Fruit fly (Drosophila melanogaster) whole organism: ENCODE measurements around the gene CG8774.

Experiments
- CG8478 ChIP-seq: fragments of >200 bp; optimal IDR thresholded peaks from 2 replicates; lab custom pipeline; 2018; ENCODE audit warnings: inconsistent platforms
- Dll ChIP-seq: fragments of >200 bp; optimal IDR thresholded peaks from 2 replicates; lab custom pipeline; 2017
- EcR ChIP-seq, 2 experiments: fragments of >200 bp; optimal IDR thresholded peaks; 2 replicates each; lab custom pipeline; 2017; ENCODE audit warnings: missing biosample characterization in 2 of 2, missing genetic modification characterization in 2 of 2, missing genetic modification reagents in 2 of 2
- pan ChIP-seq: fragments of >200 bp; optimal IDR thresholded peaks from 2 replicates; lab custom pipeline; 2017
- psq ChIP-seq: fragments of >200 bp; optimal IDR thresholded peaks from 2 replicates; lab custom pipeline; 2017
- usp ChIP-seq: fragments of >200 bp; optimal IDR thresholded peaks from 2 replicates; lab custom pipeline; 2017; ENCODE audit warnings: missing biosample characterization, missing genetic modification characterization, mixed read lengths

CG8774 gene

DNA sequence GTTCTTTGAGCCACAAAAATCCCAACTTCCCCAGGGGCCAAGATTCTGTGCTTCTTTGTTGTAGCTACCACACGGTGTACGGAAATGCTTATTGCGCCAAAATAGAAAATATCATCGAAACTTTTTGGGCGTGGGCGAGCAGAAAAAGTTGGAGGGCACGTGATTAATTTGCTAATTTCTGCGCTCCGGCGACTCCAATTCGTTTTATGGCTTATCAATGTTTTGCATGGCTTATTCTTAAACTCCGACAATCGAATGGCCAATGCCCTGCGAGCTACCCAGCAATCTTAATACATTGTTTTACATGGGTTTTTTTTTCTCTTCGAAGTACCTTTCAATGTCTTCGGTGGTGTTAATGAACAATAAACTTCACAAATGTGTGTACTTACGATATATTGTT, 23.1 kb upstream of the CG8774 start:
- TF ChIP-seq psq (no peak), EcR (GFP tag; optimal IDR thresholded peaks at IDR 0.05; lab: Kevin White, UChicago) (no peak), CG8478 (lab: Kevin White, UChicago) (no peak), Dll (lab: Kevin White, UChicago) (no peak), usp (no peak), pan (lab: Kevin White, UChicago) (no peak)

dm6 chr3R:13279419-13279818, 19.1 kb upstream of the CG8774 start, which contains the start of gene CG8630:
Gene CG8630 (plus strand): TSS chr3R:13279721.
- no peak for TF ChIP-seq Dll (lab: Kevin White, UChicago)
- TF ChIP-seq usp = no peak
- no peak for TF ChIP-seq CG8478 (lab: Kevin White, UChicago)
- TF ChIP-seq psq = no peak
- TF ChIP-seq EcR (GFP tag; optimal IDR thresholded peaks at IDR 0.05; lab: Kevin White, UChicago) = no peak
- TF ChIP-seq pan (lab: Kevin White, UChicago) = no peak

DNA sequence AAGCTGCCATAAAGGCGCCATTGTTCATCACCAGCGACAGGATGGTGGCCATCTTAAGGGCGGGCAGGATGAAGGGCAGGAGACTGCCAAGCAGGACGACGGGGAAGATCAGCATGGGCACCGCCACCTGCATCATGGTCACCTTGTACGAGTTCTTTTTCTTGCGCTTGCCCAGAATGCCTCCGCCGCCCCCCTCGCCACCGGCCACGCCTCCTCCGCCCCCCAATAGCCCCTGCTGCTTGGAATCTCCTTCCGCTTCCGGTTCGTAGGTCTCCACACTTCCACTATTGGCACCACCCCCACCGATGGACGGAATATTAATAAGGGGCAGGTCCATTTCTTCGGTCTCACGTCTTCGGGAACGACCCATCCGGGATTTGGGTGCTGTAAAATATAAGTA, 13.5 kb upstream of the CG8774 start:
- no peak for TF ChIP-seq pan (lab: Kevin White, UChicago)
- no peak for TF ChIP-seq psq
- TF ChIP-seq EcR (GFP tag; optimal IDR thresholded peaks at IDR 0.05; lab: Kevin White, UChicago) = no peak
- TF ChIP-seq Dll (lab: Kevin White, UChicago) = no peak
- no peak for TF ChIP-seq usp
- TF ChIP-seq CG8478 (lab: Kevin White, UChicago) = no peak

DNA sequence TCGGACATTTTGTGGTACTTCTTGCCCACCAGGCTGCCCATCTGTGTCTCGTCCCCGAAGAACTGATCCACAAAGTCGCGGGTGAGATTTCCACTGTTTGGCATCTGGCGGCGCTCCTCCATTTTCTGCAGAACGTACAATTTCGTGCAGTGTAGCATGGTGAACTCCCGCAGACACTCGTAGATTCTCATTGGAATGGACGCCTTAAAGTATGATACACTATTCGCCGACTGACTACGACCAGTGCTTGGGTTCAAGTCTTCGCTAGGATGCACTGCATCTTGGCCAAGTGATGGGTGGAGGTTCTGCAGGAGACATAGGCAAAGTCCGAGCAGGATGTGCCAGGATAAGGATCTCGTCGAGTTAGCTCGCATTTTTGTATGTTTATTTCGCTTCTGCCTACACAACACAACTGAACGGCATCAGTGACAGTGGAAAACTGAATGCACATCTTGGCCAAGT, 12.4 kb upstream of the CG8774 start, which contains the start of gene CG15888:
Gene CG15888, minus strand, starts transcription at position 412 of the 462 bp plus-strand sequence.
- no peak for TF ChIP-seq psq
- no peak for TF ChIP-seq pan (lab: Kevin White, UChicago)
- no peak for TF ChIP-seq usp
- TF ChIP-seq Dll (lab: Kevin White, UChicago) = no peak
- TF ChIP-seq EcR (GFP tag; optimal IDR thresholded peaks at IDR 0.05; lab: Kevin White, UChicago) = no peak
- no peak for TF ChIP-seq CG8478 (lab: Kevin White, UChicago)

- TF ChIP-seq CG8478 (lab: Kevin White, UChicago) (no peak), psq (no peak), pan (lab: Kevin White, UChicago) (no peak), usp (no peak), Dll (lab: Kevin White, UChicago) (no peak), EcR (GFP tag; optimal IDR thresholded peaks at IDR 0.05; lab: Kevin White, UChicago) (no peak)
These were observed 9.7 kb upstream of the CG8774 start, which contains the start of gene apn for dm6 chr3R:13288763-13289312. Gene apn (minus strand): TSS chr3R:13288813.

- TF ChIP-seq pan (lab: Kevin White, UChicago) = no peak
- TF ChIP-seq Dll (lab: Kevin White, UChicago) = no peak
- no peak for TF ChIP-seq CG8478 (lab: Kevin White, UChicago)
- TF ChIP-seq usp = no peak
- TF ChIP-seq psq = no peak
- TF ChIP-seq EcR (GFP tag; optimal IDR thresholded peaks at IDR 0.05; lab: Kevin White, UChicago) = no peak
These were observed 8.2 kb upstream of the CG8774 start, which contains the start of gene Osi22 for dm6 chr3R:13290329-13290728. Gene Osi22 (plus strand): TSS chr3R:13290629.

DNA sequence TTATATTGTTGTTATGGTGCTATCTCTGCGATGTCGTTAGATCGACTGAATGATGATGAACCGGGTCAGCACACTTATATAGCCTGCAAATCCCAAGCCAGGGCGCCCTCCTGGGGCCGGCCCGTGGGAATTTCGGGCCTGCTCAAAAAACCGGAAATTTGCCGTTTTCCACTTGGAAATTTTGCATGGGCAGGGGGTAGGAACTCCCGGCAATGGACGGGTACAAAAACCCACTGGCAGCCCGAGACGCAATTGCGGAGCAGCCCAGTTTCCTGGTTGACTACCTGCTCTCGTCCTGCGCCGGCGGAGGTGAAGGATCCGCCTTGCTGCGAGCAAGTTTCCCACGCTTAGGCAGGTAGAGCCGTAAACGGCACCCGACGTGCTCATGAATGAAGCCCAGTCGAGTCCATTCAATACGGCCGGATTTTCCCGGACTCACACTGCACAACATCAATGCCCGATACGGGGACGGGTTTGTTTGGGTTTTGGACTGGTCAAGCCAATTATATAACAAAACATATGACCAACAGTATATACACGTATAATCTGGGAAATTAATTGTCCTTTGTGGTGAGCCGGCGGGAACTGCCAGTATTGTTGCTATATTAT, 5.3 kb upstream of the CG8774 start, which contains the start of gene wntD:
Gene wntD, minus strand, starts transcription at position 51 of the 609 bp plus-strand sequence.
- TF ChIP-seq psq = no peak

DNA sequence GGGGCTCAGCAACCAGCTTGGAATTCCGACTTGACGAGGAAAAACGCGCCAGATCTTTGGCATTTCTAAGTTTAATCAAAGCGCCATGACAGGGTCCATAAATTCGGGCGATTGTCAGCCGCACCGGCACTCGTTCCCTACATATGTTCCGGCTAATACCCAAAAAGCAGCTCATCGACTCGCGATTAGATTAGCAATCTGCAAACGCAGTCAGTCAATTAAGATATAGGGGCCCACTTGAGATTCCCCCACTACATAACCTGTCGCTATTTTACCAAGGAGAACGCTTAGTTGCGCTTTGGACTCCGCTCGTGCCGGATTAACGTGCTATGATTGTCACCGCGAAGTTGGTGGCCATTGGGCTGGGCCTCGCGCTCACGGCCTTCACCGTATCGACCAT, 4.1 kb upstream of the CG8774 start, which contains the start of gene CG8773:
Gene CG8773, plus strand, starts transcription at position 288 of the 400 bp plus-strand sequence.
- TF ChIP-seq psq = no peak
- TF ChIP-seq CG8478 (lab: Kevin White, UChicago) = no peak
- no peak for TF ChIP-seq pan (lab: Kevin White, UChicago)
- no peak for TF ChIP-seq usp
- no peak for TF ChIP-seq EcR (GFP tag; optimal IDR thresholded peaks at IDR 0.05; lab: Kevin White, UChicago)
- no peak for TF ChIP-seq Dll (lab: Kevin White, UChicago)

dm6 chr3R:13302348-13302747, 3.8 kb downstream of the CG8774 start, which contains the start of gene CG32473:
Gene CG32473 (plus strand): TSS chr3R:13302648.
- TF ChIP-seq Dll (lab: Kevin White, UChicago) = no peak
- no peak for TF ChIP-seq pan (lab: Kevin White, UChicago)
- TF ChIP-seq CG8478 (lab: Kevin White, UChicago) = no peak
- no peak for TF ChIP-seq usp
- TF ChIP-seq psq = no peak
- TF ChIP-seq EcR (GFP tag; optimal IDR thresholded peaks at IDR 0.05; lab: Kevin White, UChicago) = no peak

DNA sequence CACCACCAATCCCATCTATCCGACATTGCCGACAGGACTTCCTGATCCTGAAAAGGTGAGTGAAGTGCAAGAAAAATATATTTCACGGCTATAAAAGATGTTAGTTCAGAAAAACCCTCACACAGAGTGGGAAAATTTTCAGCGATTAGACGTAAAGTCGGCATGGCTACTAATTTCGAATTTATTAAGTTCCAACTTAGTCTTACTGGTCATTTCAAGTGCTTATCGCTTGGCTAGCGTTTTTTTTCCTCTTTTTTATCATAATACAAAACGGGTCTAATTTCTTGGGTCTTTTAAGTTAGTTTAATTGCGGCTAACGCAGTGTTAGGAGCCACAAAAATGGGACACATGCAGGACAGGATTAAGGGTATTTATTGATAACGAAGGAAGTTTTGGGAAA, 4.6 kb downstream of the CG8774 start, which contains the start of gene CG43208:
Gene CG43208, plus strand, starts transcription at position 301 of the 400 bp plus-strand sequence.
- no peak for TF ChIP-seq usp
- TF ChIP-seq pan (lab: Kevin White, UChicago) = no peak

- TF ChIP-seq Dll (lab: Kevin White, UChicago) = no peak
- TF ChIP-seq EcR (GFP tag; optimal IDR thresholded peaks at IDR 0.05; lab: Kevin White, UChicago) = no peak
- TF ChIP-seq usp = no peak
- no peak for TF ChIP-seq psq
- TF ChIP-seq pan (lab: Kevin White, UChicago) = no peak
- TF ChIP-seq CG8478 (lab: Kevin White, UChicago) = no peak
These were observed 6.0 kb downstream of the CG8774 start for dm6 chr3R:13304512-13305069.

- no peak for TF ChIP-seq psq
- TF ChIP-seq usp = no peak
- TF ChIP-seq EcR (GFP tag; optimal IDR thresholded peaks at IDR 0.05; lab: Kevin White, UChicago) = no peak
- TF ChIP-seq Dll (lab: Kevin White, UChicago) = no peak
- TF ChIP-seq pan (lab: Kevin White, UChicago) = no peak
- TF ChIP-seq CG8478 (lab: Kevin White, UChicago) = no peak
These were observed 6.8 kb downstream of the CG8774 start for dm6 chr3R:13305318-13305899.
